Fruit fly (Drosophila melanogaster): ENCODE results near the gene CG10514.
A peak's percentile ranks its signal among the peaks of the same experiment; 100 is the strongest.

The CG10514 gene

DNA sequence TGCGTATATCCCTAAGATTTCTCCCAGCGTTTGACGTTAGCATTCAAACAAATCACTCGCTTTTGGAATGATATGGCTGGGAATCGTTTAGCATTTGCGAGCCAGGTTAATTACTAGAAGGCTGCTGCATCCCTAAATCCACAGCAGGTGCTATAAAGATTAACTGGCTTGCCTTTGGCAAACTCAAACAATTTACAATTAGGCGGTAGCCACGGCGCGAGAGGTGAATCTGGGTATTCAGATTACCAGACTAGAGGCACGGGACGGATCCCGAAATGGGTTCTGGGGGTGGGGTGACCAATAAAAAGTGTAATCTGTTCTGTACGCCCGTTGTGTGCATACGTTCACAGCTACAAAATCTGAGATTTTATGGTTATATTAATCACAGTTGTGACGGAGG lies 1.5 kb upstream of the CG10514 start, which contains the start of gene CG11892 (continued):
- TF ChIP-seq lilli (GFP tag; optimal IDR thresholded peaks at IDR 0.05): peak; percentile 15
- no peak for TF ChIP-seq Mad (GFP tag; optimal IDR thresholded peaks at IDR 0.05)
- no peak for TF ChIP-seq CG6813 (GFP tag; optimal IDR thresholded peaks at IDR 0.05)
- no peak for TF ChIP-seq CG32532 (GFP tag; IDR thresholded peaks at IDR 0.05)
- no peak for TF ChIP-seq Hr3 (GFP tag; optimal IDR thresholded peaks at IDR 0.05)
- no peak for TF ChIP-seq Sin3A (optimal IDR thresholded peaks at IDR 0.05)
- no peak for TF ChIP-seq CG10979 (tag; optimal IDR thresholded peaks at IDR 0.05)
- TF ChIP-seq ttk (GFP tag; IDR thresholded peaks at IDR 0.05): no peak
- no peak for TF ChIP-seq slp2 (GFP tag; optimal IDR thresholded peaks at IDR 0.05)
- no peak for TF ChIP-seq sc (optimal IDR thresholded peaks at IDR 0.05)
- TF ChIP-seq sc (GFP tag; optimal IDR thresholded peaks at IDR 0.05): no peak
- peak; percentile 53 for TF ChIP-seq CG15514 (GFP tag; optimal IDR thresholded peaks at IDR 0.05)
- no peak for TF ChIP-seq bowl (GFP tag; IDR thresholded peaks at IDR 0.05)
- TF ChIP-seq twi (tag; optimal IDR thresholded peaks at IDR 0.05): no peak
- no peak for TF ChIP-seq CG18764 (GFP tag; optimal IDR thresholded peaks at IDR 0.05)
- no peak for TF ChIP-seq Pdp1 (GFP tag; optimal IDR thresholded peaks at IDR 0.05)
- TF ChIP-seq Med (GFP tag): no peak
- no peak for TF ChIP-seq CG2199 (GFP tag; IDR thresholded peaks at IDR 0.05)
- no peak for TF ChIP-seq CG17802 (tag; optimal IDR thresholded peaks at IDR 0.05)
- no peak for TF ChIP-seq jing (GFP tag; optimal IDR thresholded peaks at IDR 0.05)
- TF ChIP-seq nom (GFP tag; optimal IDR thresholded peaks at IDR 0.05): no peak
- no peak for TF ChIP-seq Eip74EF (GFP tag; optimal IDR thresholded peaks at IDR 0.05)
- no peak for TF ChIP-seq pita (GFP tag; optimal IDR thresholded peaks at IDR 0.05)
- TF ChIP-seq CG2889 (GFP tag; IDR thresholded peaks at IDR 0.05): no peak
- TF ChIP-seq her (GFP tag; optimal IDR thresholded peaks at IDR 0.05): peak; percentile 6
- no peak for TF ChIP-seq nmo (GFP tag; optimal IDR thresholded peaks at IDR 0.05)
- no peak for TF ChIP-seq CG31365 (tag; optimal IDR thresholded peaks at IDR 0.05)
- peak; percentile 33 for TF ChIP-seq CG5180 (GFP tag; optimal IDR thresholded peaks at IDR 0.05)
- TF ChIP-seq gcm2 (GFP tag; optimal IDR thresholded peaks at IDR 0.05): no peak
- TF ChIP-seq luna (GFP tag; optimal IDR thresholded peaks at IDR 0.05): no peak
- TF ChIP-seq unpg (GFP tag; optimal IDR thresholded peaks at IDR 0.05): peak; percentile 51
- TF ChIP-seq CG11695 (GFP tag; IDR thresholded peaks at IDR 0.05): 0 out of 3 replicates have a peak, but pooled peaks have one; percentile 20
- peak; percentile 42 for TF ChIP-seq Asciz (GFP tag; optimal IDR thresholded peaks at IDR 0.05)
- TF ChIP-seq Hand (GFP tag; optimal IDR thresholded peaks at IDR 0.05): peak; percentile 12
- no peak for TF ChIP-seq Abd-B (GFP tag; optimal IDR thresholded peaks at IDR 0.05)
- TF ChIP-seq pb (GFP tag; optimal IDR thresholded peaks at IDR 0.05): no peak
- no peak for TF ChIP-seq pfk (GFP tag; optimal IDR thresholded peaks at IDR 0.05)
- TF ChIP-seq Fer1 (GFP tag; optimal IDR thresholded peaks at IDR 0.05): peak; percentile 74
- peak; percentile 21 for TF ChIP-seq org-1 (GFP tag; optimal IDR thresholded peaks at IDR 0.05)
- TF ChIP-seq CG2116 (GFP tag; optimal IDR thresholded peaks at IDR 0.05): no peak
- peak; percentile 20 for TF ChIP-seq bcd (GFP tag; optimal IDR thresholded peaks at IDR 0.05)
- peak; percentile 56 for TF ChIP-seq Fer3 (tag; optimal IDR thresholded peaks at IDR 0.05)
- TF ChIP-seq chn (GFP tag; optimal IDR thresholded peaks at IDR 0.05): no peak
- TF ChIP-seq CG7786 (GFP tag; optimal IDR thresholded peaks at IDR 0.05): no peak
- no peak for TF ChIP-seq amos (GFP tag; IDR thresholded peaks at IDR 0.05; ENCODE audit: partially characterized antibody)
- no peak for TF ChIP-seq slou (GFP tag; optimal IDR thresholded peaks at IDR 0.05)
- TF ChIP-seq CkIIα-i1 (GFP tag; IDR thresholded peaks at IDR 0.05): no peak
- TF ChIP-seq ems (GFP tag; optimal IDR thresholded peaks at IDR 0.05): no peak
- peak; percentile 65 for TF ChIP-seq CG2678 (tag; optimal IDR thresholded peaks at IDR 0.05)
- no peak for TF ChIP-seq hth (optimal IDR thresholded peaks at IDR 0.05)
- peak; percentile 27 for TF ChIP-seq dmrt99B (tag; optimal IDR thresholded peaks at IDR 0.05)
- TF ChIP-seq tap (tag; optimal IDR thresholded peaks at IDR 0.05): peak; percentile 52
